Worm (Caenorhabditis elegans) whole organism, L4 larva: ENCODE results near the gene T01H3.2.
A peak's percentile ranks its signal among the peaks of the same experiment; 100 is the strongest.

Experiments
- F10B5.3 ChIP-seq: sonication (generic microtip); optimal IDR thresholded peaks from 2 replicates; lab custom pipeline; 2016; ENCODE audit warnings: mild to moderate bottlenecking, missing genetic modification characterization, missing compliant biosample characterization
- F26F4.8 ChIP-seq: fragments of 200-800 bp; sonication (Bioruptor generic); conservative IDR thresholded peaks from 2 replicates; pipeline ENCODE4 v1.3.6; 2022; ENCODE audit warnings: missing genetic modification characterization, missing compliant biosample characterization
- F37D6.2 ChIP-seq: sonication (generic microtip); optimal IDR thresholded peaks from 2 replicates; lab custom pipeline; 2016; ENCODE audit warnings: mild to moderate bottlenecking, missing genetic modification characterization, missing compliant biosample characterization
- F44E2.7 ChIP-seq: fragments of 200-800 bp; sonication (Bioruptor generic); IDR thresholded peaks from 2 replicates; pipeline ENCODE4 v2.1.2; 2022; ENCODE audit warnings: missing genetic modification characterization, missing compliant biosample characterization
- F49E8.2 ChIP-seq: sonication (generic microtip); optimal IDR thresholded peaks from 2 replicates; lab custom pipeline; 2016; ENCODE audit warnings: missing compliant biosample characterization, mild to moderate bottlenecking, missing genetic modification characterization, borderline replicate concordance
- R02D3.7 ChIP-seq: fragments of 150-350 bp; sonication (generic microtip); optimal IDR thresholded peaks from 3 replicates; lab custom pipeline; 2014; ENCODE audit warnings: missing biosample characterization, missing genetic modification characterization
- T20F7.1 ChIP-seq: fragments of 200-800 bp; sonication (Bioruptor generic); optimal IDR thresholded peaks from 2 replicates; lab custom pipeline; 2018; ENCODE audit warnings: mild to moderate bottlenecking, missing genetic modification characterization, missing compliant biosample characterization
- Y48G9A.11 ChIP-seq: fragments of 200-800 bp; sonication (Bioruptor generic); IDR thresholded peaks from 2 replicates; pipeline ENCODE4 v1.3.6; 2022; ENCODE audit warnings: missing genetic modification reagents, missing genetic modification characterization, missing compliant biosample characterization
- ZK546.5 ChIP-seq, 2 experiments: sonication (generic microtip); optimal IDR thresholded peaks; 2 replicates each; lab custom pipeline; 2017; ENCODE audit warnings: missing biosample characterization in 2 of 2, missing genetic modification characterization in 2 of 2
- ama-1 ChIP-seq: fragments of 150-350 bp; optimal IDR thresholded peaks from 2 replicates; lab custom pipeline; 2014; ENCODE audit warnings: inconsistent platforms, mixed read lengths
- ceh-20 ChIP-seq: fragments of 200-800 bp; sonication (Bioruptor generic); IDR thresholded peaks from 2 replicates; pipeline ENCODE4 v1.3.6; 2022; ENCODE audit warnings: missing genetic modification reagents, missing genetic modification characterization, missing compliant biosample characterization
- ceh-28 ChIP-seq: fragments of 150-350 bp; optimal IDR thresholded peaks from 2 replicates; lab custom pipeline; 2014; ENCODE audit warnings: missing biosample characterization, missing genetic modification reagents, missing genetic modification characterization
- ceh-62 ChIP-seq: sonication (generic microtip); optimal IDR thresholded peaks from 2 replicates; lab custom pipeline; 2017; ENCODE audit warnings: missing biosample characterization, missing genetic modification characterization
- ctbp-1 ChIP-seq: fragments of 200-800 bp; sonication (Bioruptor generic); IDR thresholded peaks from 2 replicates; pipeline ENCODE4 v1.3.6; 2022; ENCODE audit warnings: missing genetic modification reagents, missing genetic modification characterization, missing compliant biosample characterization
- daf-16 ChIP-seq, 3 experiments: sonication (generic microtip); optimal IDR thresholded peaks; 2 replicates each; lab custom pipeline; 2016 to 2017; ENCODE audit warnings: missing genetic modification characterization in 3 of 3, missing genetic modification reagents in 3 of 3, mild to moderate bottlenecking in 2 of 3, missing compliant biosample characterization in 2 of 3, missing biosample characterization in 1 of 3, moderate library complexity in 1 of 3
- dmd-9 ChIP-seq: fragments of 200-800 bp; sonication (Bioruptor generic); IDR thresholded peaks from 2 replicates; pipeline ENCODE4 v1.3.6; 2022; ENCODE audit warnings: missing genetic modification reagents, missing genetic modification characterization, missing compliant biosample characterization
- dve-1 ChIP-seq: sonication (generic microtip); optimal IDR thresholded peaks from 2 replicates; lab custom pipeline; 2017; ENCODE audit warnings: antibody characterized with exemption, mild to moderate bottlenecking, missing genetic modification characterization, missing compliant biosample characterization; ENCODE audit not compliant: insufficient read depth
- egl-27 ChIP-seq: sonication (generic microtip); optimal IDR thresholded peaks from 3 replicates; lab custom pipeline; 2017; ENCODE audit warnings: missing biosample characterization, missing genetic modification reagents, missing genetic modification characterization
- fkh-10 ChIP-seq: fragments of 150-350 bp; optimal IDR thresholded peaks from 2 replicates; lab custom pipeline; 2014; ENCODE audit warnings: missing biosample characterization, missing genetic modification reagents, missing genetic modification characterization
- fos-1 ChIP-seq: fragments of 150-350 bp; optimal IDR thresholded peaks from 2 replicates; lab custom pipeline; 2014; ENCODE audit warnings: missing biosample characterization, missing genetic modification characterization
- gei-8 ChIP-seq: fragments of 200-800 bp; sonication (Bioruptor generic); optimal IDR thresholded peaks from 2 replicates; lab custom pipeline; 2018; ENCODE audit warnings: mild to moderate bottlenecking, missing genetic modification characterization, missing compliant biosample characterization
- hlh-30 ChIP-seq: sonication (generic microtip); optimal IDR thresholded peaks from 2 replicates; lab custom pipeline; 2017; ENCODE audit warnings: antibody characterized with exemption, mild to moderate bottlenecking, missing genetic modification characterization, missing compliant biosample characterization; ENCODE audit not compliant: insufficient read depth
- hmg-1.1 ChIP-seq: fragments of 200-800 bp; sonication (Bioruptor generic); IDR thresholded peaks from 2 replicates; pipeline ENCODE4 v1.3.6; 2022; ENCODE audit warnings: missing genetic modification reagents, missing genetic modification characterization, missing compliant biosample characterization
- jun-1 ChIP-seq: fragments of 150-350 bp; optimal IDR thresholded peaks from 2 replicates; lab custom pipeline; 2014; ENCODE audit warnings: missing biosample characterization, missing genetic modification reagents, missing genetic modification characterization
- lim-7 ChIP-seq: fragments of 200-800 bp; sonication (Bioruptor generic); IDR thresholded peaks from 2 replicates; pipeline ENCODE4 v1.3.6; 2022; ENCODE audit warnings: missing genetic modification characterization, missing compliant biosample characterization
- lin-29 ChIP-seq: fragments of 200-800 bp; sonication (Bioruptor generic); IDR thresholded peaks from 2 replicates; pipeline ENCODE4 v1.3.6; 2022; ENCODE audit warnings: missing genetic modification reagents, missing genetic modification characterization, missing compliant biosample characterization
- madf-5 ChIP-seq, 2 experiments: fragments of 200-800 bp; sonication (Bioruptor generic); IDR thresholded peaks; 2 replicates each; pipeline ENCODE4 v1.3.6; 2022; ENCODE audit warnings: missing compliant biosample characterization in 2 of 2, missing genetic modification characterization in 2 of 2
- mdl-1 ChIP-seq, 2 experiments: fragments of 150-350 bp in 1 of 2; sonication (generic microtip) in 1 of 2; optimal IDR thresholded peaks; 2 replicates each; lab custom pipeline; 2014 to 2017; ENCODE audit warnings: missing biosample characterization in 2 of 2, missing genetic modification characterization in 2 of 2
- mep-1 ChIP-seq: fragments of 150-350 bp; sonication (generic microtip); optimal IDR thresholded peaks from 3 replicates; lab custom pipeline; 2014; ENCODE audit warnings: missing biosample characterization, missing genetic modification characterization
- mxl-2 ChIP-seq: fragments of 200-800 bp; sonication (Bioruptor generic); conservative IDR thresholded peaks from 2 replicates; pipeline ENCODE4 v1.3.6; 2022; ENCODE audit warnings: missing genetic modification reagents, missing genetic modification characterization, missing compliant biosample characterization
- mxl-3 ChIP-seq: fragments of 200-800 bp; sonication (Bioruptor generic); optimal IDR thresholded peaks from 2 replicates; lab custom pipeline; 2018; ENCODE audit warnings: mild to moderate bottlenecking, missing genetic modification characterization, missing compliant biosample characterization
- nhr-10 ChIP-seq: fragments of 150-350 bp; optimal IDR thresholded peaks from 2 replicates; lab custom pipeline; 2014; ENCODE audit warnings: missing biosample characterization, missing genetic modification characterization
- nhr-102 ChIP-seq: sonication (generic microtip); optimal IDR thresholded peaks from 2 replicates; lab custom pipeline; 2016; ENCODE audit warnings: mild to moderate bottlenecking, missing genetic modification characterization, moderate library complexity, missing compliant biosample characterization
- nhr-11 ChIP-seq: fragments of 150-350 bp; optimal IDR thresholded peaks from 2 replicates; lab custom pipeline; 2014; ENCODE audit warnings: missing biosample characterization, missing genetic modification characterization
- nhr-111 ChIP-seq: fragments of 200-800 bp; sonication (Bioruptor generic); optimal IDR thresholded peaks from 2 replicates; lab custom pipeline; 2018; ENCODE audit warnings: mild to moderate bottlenecking, missing genetic modification characterization, missing compliant biosample characterization
- nhr-41 ChIP-seq: fragments of 200-800 bp; sonication (Bioruptor generic); IDR thresholded peaks from 2 replicates; pipeline ENCODE4 v1.3.6; 2022; ENCODE audit warnings: missing genetic modification reagents, missing genetic modification characterization, missing compliant biosample characterization
- nhr-42 ChIP-seq: fragments of 200-800 bp; sonication (Bioruptor generic); IDR thresholded peaks from 2 replicates; pipeline ENCODE4 v1.3.6; 2022; ENCODE audit warnings: missing genetic modification characterization, missing compliant biosample characterization
- nhr-6 ChIP-seq: fragments of 150-350 bp; optimal IDR thresholded peaks from 2 replicates; lab custom pipeline; 2014; ENCODE audit warnings: missing biosample characterization, missing genetic modification characterization
- nhr-76 ChIP-seq: fragments of 150-350 bp; optimal IDR thresholded peaks from 2 replicates; lab custom pipeline; 2014; ENCODE audit warnings: missing biosample characterization, missing genetic modification characterization
- pqm-1 ChIP-seq: sonication (generic microtip); optimal IDR thresholded peaks from 2 replicates; lab custom pipeline; 2017; ENCODE audit warnings: missing biosample characterization, missing genetic modification characterization
- snpc-4 ChIP-seq: fragments of 150-350 bp; optimal IDR thresholded peaks from 2 replicates; lab custom pipeline; 2014; ENCODE audit warnings: missing biosample characterization, missing genetic modification characterization
- spr-1 ChIP-seq: sonication (generic microtip); optimal IDR thresholded peaks from 2 replicates; lab custom pipeline; 2016; ENCODE audit warnings: mild to moderate bottlenecking, missing genetic modification characterization, missing compliant biosample characterization
- tag-97 ChIP-seq: fragments of 200-800 bp; sonication (Bioruptor generic); IDR thresholded peaks from 2 replicates; pipeline ENCODE4 v1.3.6; 2022; ENCODE audit warnings: missing genetic modification characterization, missing compliant biosample characterization
- tra-1 ChIP-seq: fragments of 200-800 bp; sonication (Bioruptor generic); IDR thresholded peaks from 2 replicates; pipeline ENCODE4 v1.3.6; 2022; ENCODE audit warnings: missing genetic modification reagents, missing genetic modification characterization, missing compliant biosample characterization
- zag-1 ChIP-seq: fragments of 150-350 bp; optimal IDR thresholded peaks from 2 replicates; lab custom pipeline; 2014; ENCODE audit warnings: missing biosample characterization, missing genetic modification characterization
- zfp-2 ChIP-seq: sonication (generic microtip); optimal IDR thresholded peaks from 2 replicates; lab custom pipeline; 2016; ENCODE audit warnings: mild to moderate bottlenecking, missing genetic modification characterization, missing compliant biosample characterization
- zip-11 ChIP-seq: fragments of 200-800 bp; sonication (Bioruptor generic); IDR thresholded peaks from 2 replicates; pipeline ENCODE4 v1.3.6; 2022; ENCODE audit warnings: missing genetic modification characterization, missing compliant biosample characterization

Gene T01H3.2

ce11 chrII:7891869-7892615 lies 14.2 kb upstream of the T01H3.2 start (continued):
- TF ChIP-seq spr-1 (tag; lab: Kevin White, UChicago) (no peak), ZK546.5 (tag; optimal IDR thresholded peaks at IDR 0.05; lab: Kevin White, UChicago) (no peak), dmd-9 (GFP tag; lab: Robert Waterston, UW) (no peak), gei-8 (GFP tag; lab: Kevin White, UChicago) (no peak), mxl-2 (GFP tag; lab: Robert Waterston, UW) (no peak), madf-5 (GFP tag; IDR thresholded peaks at IDR 0.05; lab: Robert Waterston, UW) (0 out of 4 replicates have a peak, but pooled peaks of 1 of the 2 experiments have one; percentile 40), T20F7.1 (no peak), F10B5.3 (no peak), zip-11 (GFP tag; lab: Robert Waterston, UW) (no peak), F44E2.7 (GFP tag; lab: Robert Waterston, UW) (no peak), daf-16 (GFP tag; optimal IDR thresholded peaks at IDR 0.05; lab: Kevin White, UChicago) (no peak), daf-16 (tag; optimal IDR thresholded peaks at IDR 0.05; lab: Kevin White, UChicago) (peak; percentile 84), hlh-30 (tag; lab: Kevin White, UChicago) (peak; percentile 51), zfp-2 (tag; lab: Kevin White, UChicago) (no peak), nhr-10 (tag; lab: Kevin White, UChicago) (no peak), ama-1 (lab: Kevin White, UChicago) (no peak), F26F4.8 (GFP tag; lab: Robert Waterston, UW) (no peak), lin-29 (GFP tag; lab: Robert Waterston, UW) (no peak), fos-1 (tag; lab: Kevin White, UChicago) (no peak), mdl-1 (tag; optimal IDR thresholded peaks at IDR 0.05; lab: Kevin White, UChicago) (peak in 1 of 2 experiments; percentile 11), tra-1 (GFP tag; lab: Robert Waterston, UW) (no peak), F49E8.2 (no peak), nhr-42 (no peak), ceh-62 (tag; lab: Kevin White, UChicago) (no peak), nhr-111 (GFP tag; lab: Kevin White, UChicago) (no peak), mep-1 (tag; lab: Kevin White, UChicago) (peak; percentile 2), ctbp-1 (0 out of 2 replicates have a peak, but pooled peaks have one; percentile 40), ceh-20 (no peak), nhr-102 (tag; lab: Kevin White, UChicago) (no peak), nhr-11 (tag; lab: Kevin White, UChicago) (no peak), dve-1 (tag; lab: Kevin White, UChicago) (peak; percentile 63), hmg-1.1 (peak; percentile 70), ceh-28 (tag; lab: Kevin White, UChicago) (no peak), snpc-4 (no peak), mxl-3 (peak; percentile 53), nhr-76 (tag; lab: Kevin White, UChicago) (no peak), jun-1 (no peak), egl-27 (tag; lab: Kevin White, UChicago) (no peak), F37D6.2 (tag; lab: Kevin White, UChicago) (peak; percentile 55), nhr-6 (tag; lab: Kevin White, UChicago) (no peak), nhr-41 (GFP tag; lab: Robert Waterston, UW) (peak; percentile 80; the same call in 1 of the 2 replicates), tag-97 (GFP tag; lab: Robert Waterston, UW) (no peak), R02D3.7 (tag; lab: Kevin White, UChicago) (no peak), zag-1 (tag; lab: Kevin White, UChicago) (no peak), fkh-10 (GFP tag; lab: Kevin White, UChicago) (peak; percentile 40), lim-7 (GFP tag; lab: Robert Waterston, UW) (no peak), Y48G9A.11 (GFP tag; lab: Robert Waterston, UW) (no peak), pqm-1 (peak; percentile 56)
